Worm (Caenorhabditis elegans): ENCODE measurements around the gene igcm-2.

ce11 chrX:6405905-6406304, 14.5 kb upstream of the igcm-2 start:
- TF ChIP-seq ceh-82 (tag; optimal IDR thresholded peaks at IDR 0.05) (no peak), fos-1 (tag; optimal IDR thresholded peaks at IDR 0.05) (no peak), nhr-76 (tag; optimal IDR thresholded peaks at IDR 0.05) (no peak), egl-27 (tag; optimal IDR thresholded peaks at IDR 0.05) (no peak), ztf-11 (tag; optimal IDR thresholded peaks at IDR 0.05) (no peak), aly-2 (tag; optimal IDR thresholded peaks at IDR 0.05) (no peak)

Measured in whole organism, L3 larva.